Fruit fly (Drosophila melanogaster) whole organism, embryonic: ENCODE results near the gene CG4230.

Experiments used
- Atf6 ChIP-seq: fragments of 200-800 bp; sonication (Bioruptor generic); IDR thresholded peaks from 2 replicates; pipeline ENCODE4 v1.3.6; 2022; ENCODE audit warnings: missing biosample characterization, missing genetic modification characterization
- Awh ChIP-seq: fragments of 200-800 bp; sonication (Bioruptor generic); IDR thresholded peaks from 2 replicates; pipeline ENCODE4, ENCODE4 v1.3.6; 2022; ENCODE audit warnings: missing biosample characterization, missing genetic modification characterization
- CG10274 ChIP-seq: fragments of 200-800 bp; sonication (Bioruptor generic); optimal IDR thresholded peaks from 3 replicates; lab custom pipeline; 2017; ENCODE audit warnings: missing biosample characterization, mild to moderate bottlenecking, missing genetic modification characterization
- CG12219 ChIP-seq: fragments of 200-800 bp; sonication (Bioruptor generic); optimal IDR thresholded peaks from 3 replicates; lab custom pipeline; 2018; ENCODE audit warnings: missing biosample characterization, mild to moderate bottlenecking, missing genetic modification characterization
- CG15011 ChIP-seq: fragments of 200-800 bp; sonication (Bioruptor generic); optimal IDR thresholded peaks from 3 replicates; lab custom pipeline; 2018; ENCODE audit warnings: missing biosample characterization, mild to moderate bottlenecking, missing genetic modification characterization
- CG1602 ChIP-seq: fragments of 200-800 bp; sonication (Bioruptor generic); optimal IDR thresholded peaks from 3 replicates; lab custom pipeline; 2016; ENCODE audit warnings: missing biosample characterization, missing genetic modification characterization
- CG17328 ChIP-seq: fragments of 200-800 bp; sonication (Bioruptor generic); IDR thresholded peaks from 2 replicates; pipeline ENCODE4 v1.3.6; 2022; ENCODE audit warnings: missing biosample characterization, missing genetic modification characterization
- CG2199 ChIP-seq: fragments of 200-800 bp; sonication (Bioruptor generic); IDR thresholded peaks from 3 replicates; pipeline ENCODE4 v1.3.6; 2022; ENCODE audit warnings: missing biosample characterization, missing genetic modification characterization
- CG2712 ChIP-seq: fragments of 200-800 bp; optimal IDR thresholded peaks from 3 replicates; lab custom pipeline; 2019; ENCODE audit warnings: missing biosample characterization, mild to moderate bottlenecking, missing genetic modification characterization, moderate library complexity
- CG31388 ChIP-seq: fragments of 200-800 bp; sonication (Bioruptor generic); optimal IDR thresholded peaks from 2 replicates; lab custom pipeline; 2016; ENCODE audit warnings: missing biosample characterization, missing genetic modification characterization
- CG32772 ChIP-seq: fragments of 200-800 bp; sonication (Bioruptor generic); IDR thresholded peaks from 2 replicates; pipeline ENCODE4 v1.3.6; 2022; ENCODE audit warnings: missing biosample characterization, missing genetic modification characterization
- CG3407 ChIP-seq: fragments of 200-800 bp; sonication (Bioruptor generic); optimal IDR thresholded peaks from 2 replicates; lab custom pipeline; 2018; ENCODE audit warnings: missing biosample characterization, mild to moderate bottlenecking, missing genetic modification characterization
- CG4707 ChIP-seq: fragments of 200-800 bp; sonication (Bioruptor generic); optimal IDR thresholded peaks from 2 replicates; lab custom pipeline; 2018; ENCODE audit warnings: missing biosample characterization, mild to moderate bottlenecking, missing genetic modification characterization, moderate library complexity
- CG6791 ChIP-seq: fragments of 200-800 bp; sonication (Bioruptor generic); IDR thresholded peaks from 3 replicates; pipeline ENCODE4 v1.3.6; 2022; ENCODE audit warnings: missing biosample characterization, missing genetic modification characterization; ENCODE audit not compliant: partially characterized antibody
- CG7839 ChIP-seq: fragments of 200-800 bp; sonication (Bioruptor generic); optimal IDR thresholded peaks from 3 replicates; lab custom pipeline; 2018; ENCODE audit warnings: missing biosample characterization, mild to moderate bottlenecking, missing genetic modification characterization, moderate library complexity
- CG7928 ChIP-seq: fragments of 200-800 bp; sonication (Bioruptor generic); optimal IDR thresholded peaks from 2 replicates; lab custom pipeline; 2017; ENCODE audit warnings: missing biosample characterization, mild to moderate bottlenecking, missing genetic modification characterization
- CG8388 ChIP-seq: fragments of 200-800 bp; sonication (Bioruptor generic); optimal IDR thresholded peaks from 2 replicates; lab custom pipeline; 2019; ENCODE audit warnings: missing biosample characterization, mild to moderate bottlenecking, missing genetic modification characterization, moderate library complexity
- CG9609 ChIP-seq: fragments of 200-800 bp; sonication (Bioruptor generic); optimal IDR thresholded peaks from 3 replicates; lab custom pipeline; 2016; ENCODE audit warnings: missing biosample characterization, missing genetic modification characterization
- CG9876 ChIP-seq: fragments of 200-800 bp; sonication (Bioruptor generic); optimal IDR thresholded peaks from 2 replicates; lab custom pipeline; 2016; ENCODE audit warnings: missing biosample characterization, missing genetic modification characterization
- CHES-1-like ChIP-seq: fragments of 200-800 bp; sonication (Bioruptor generic); optimal IDR thresholded peaks from 2 replicates; lab custom pipeline; 2016; ENCODE audit warnings: missing biosample characterization, missing genetic modification characterization
- Chrac-16 ChIP-seq: fragments of 200-800 bp; sonication (Bioruptor generic); optimal IDR thresholded peaks from 3 replicates; lab custom pipeline; 2016; ENCODE audit warnings: missing biosample characterization, missing genetic modification characterization
- CkIIα-i1 ChIP-seq: fragments of 200-800 bp; sonication (Bioruptor generic); IDR thresholded peaks from 2 replicates; pipeline ENCODE4 v1.3.6; 2022; ENCODE audit warnings: missing biosample characterization, missing genetic modification characterization
- Dref ChIP-seq: fragments of 200-800 bp; sonication (Bioruptor generic); IDR thresholded peaks from 2 replicates; pipeline ENCODE4 v1.3.6; 2022; ENCODE audit warnings: missing biosample characterization, missing genetic modification characterization
- NC2β ChIP-seq: fragments of 200-800 bp; sonication (Bioruptor generic); optimal IDR thresholded peaks from 2 replicates; lab custom pipeline; 2016; ENCODE audit warnings: missing biosample characterization, missing genetic modification characterization
- Ptx1 ChIP-seq: fragments of 200-800 bp; sonication (Bioruptor generic); IDR thresholded peaks from 2 replicates; pipeline ENCODE4 v1.3.6; 2022; ENCODE audit warnings: missing biosample characterization, missing genetic modification characterization
- abd-A ChIP-seq: fragments of 200-800 bp; sonication (Bioruptor generic); optimal IDR thresholded peaks from 3 replicates; lab custom pipeline; 2019; ENCODE audit warnings: missing biosample characterization, mild to moderate bottlenecking, missing genetic modification characterization, moderate library complexity
- bcd ChIP-seq: fragments of 200-800 bp; sonication (Bioruptor generic); optimal IDR thresholded peaks from 2 replicates; lab custom pipeline; 2017; ENCODE audit warnings: missing biosample characterization, mild to moderate bottlenecking, missing genetic modification characterization
- cato ChIP-seq: fragments of 200-800 bp; sonication (Bioruptor generic); optimal IDR thresholded peaks from 2 replicates; lab custom pipeline; 2016; ENCODE audit warnings: missing biosample characterization, missing genetic modification characterization, borderline replicate concordance
- chinmo ChIP-seq: fragments of 200-800 bp; sonication (Bioruptor generic); IDR thresholded peaks from 4 replicates; pipeline ENCODE4 v1.3.6; 2022; ENCODE audit warnings: missing biosample characterization, missing genetic modification characterization; ENCODE audit not compliant: partially characterized antibody
- dimm ChIP-seq: fragments of 200-800 bp; sonication (Bioruptor generic); IDR thresholded peaks from 2 replicates; pipeline ENCODE4 v1.3.6; 2022; ENCODE audit warnings: missing biosample characterization, missing genetic modification characterization
- fd3F ChIP-seq: fragments of 200-800 bp; sonication (Bioruptor generic); optimal IDR thresholded peaks from 2 replicates; lab custom pipeline; 2018; ENCODE audit warnings: missing biosample characterization, mild to moderate bottlenecking, missing genetic modification characterization, moderate library complexity
- ftz-f1 ChIP-seq: fragments of 200-800 bp; sonication (Bioruptor generic); optimal IDR thresholded peaks from 2 replicates; lab custom pipeline; 2016; ENCODE audit warnings: missing biosample characterization, missing genetic modification characterization
- grn ChIP-seq: fragments of 200-800 bp; sonication (Bioruptor generic); optimal IDR thresholded peaks from 3 replicates; lab custom pipeline; 2017; ENCODE audit warnings: missing biosample characterization, missing genetic modification characterization
- gsb-n ChIP-seq: fragments of 200-800 bp; sonication (Bioruptor generic); optimal IDR thresholded peaks from 3 replicates; lab custom pipeline; 2018; ENCODE audit warnings: missing biosample characterization, mild to moderate bottlenecking, missing genetic modification characterization
- hkb ChIP-seq, 2 experiments: fragments of 200-800 bp in 1 of 2; fragments of >200 bp in 1 of 2; sonication (Bioruptor generic) in 1 of 2; IDR thresholded peaks in 1 of 2; optimal IDR thresholded peaks in 1 of 2; 2 replicates each; pipeline versions ENCODE4 v1.3.6 to Lab custom; 2017 to 2022; ENCODE audit warnings: missing biosample characterization in 1 of 2, missing genetic modification characterization in 1 of 2
- lab ChIP-seq: fragments of 200-800 bp; sonication (Bioruptor generic); optimal IDR thresholded peaks from 3 replicates; lab custom pipeline; 2017; ENCODE audit warnings: missing biosample characterization, missing genetic modification characterization, mild to moderate bottlenecking, moderate library complexity, missing genetic modification reagents
- lilli ChIP-seq: fragments of 200-800 bp; sonication (Bioruptor generic); optimal IDR thresholded peaks from 3 replicates; lab custom pipeline; 2016; ENCODE audit warnings: missing biosample characterization, missing genetic modification characterization
- lov ChIP-seq, 2 experiments: fragments of 200-800 bp in 1 of 2; fragments of >200 bp in 1 of 2; sonication (Bioruptor generic) in 1 of 2; IDR thresholded peaks in 1 of 2; optimal IDR thresholded peaks in 1 of 2; 2 replicates in 1 of 2; 3 replicates in 1 of 2; pipeline versions ENCODE4 v1.3.6 to Lab custom; 2017 to 2022; ENCODE audit warnings: missing biosample characterization in 1 of 2, missing genetic modification characterization in 1 of 2
- pros ChIP-seq: fragments of 200-800 bp; sonication (Bioruptor generic); optimal IDR thresholded peaks from 3 replicates; lab custom pipeline; 2019; ENCODE audit warnings: missing biosample characterization, mild to moderate bottlenecking, missing genetic modification characterization, moderate library complexity
- ro ChIP-seq: fragments of 200-800 bp; sonication (Bioruptor generic); IDR thresholded peaks from 2 replicates; pipeline ENCODE4 v1.3.6; 2022; ENCODE audit warnings: missing biosample characterization, missing genetic modification characterization
- row ChIP-seq: fragments of 200-800 bp; sonication (Bioruptor generic); IDR thresholded peaks from 3 replicates; pipeline ENCODE4 v1.3.6; 2022; ENCODE audit warnings: missing biosample characterization, missing genetic modification characterization
- sc ChIP-seq, 3 experiments: fragments of >200 bp in 2 of 3; fragments of 200-800 bp in 1 of 3; sonication (Bioruptor generic) in 1 of 3; optimal IDR thresholded peaks; 2 replicates in 2 of 3; 3 replicates in 1 of 3; lab custom pipeline; 2017; ENCODE audit warnings: mild to moderate bottlenecking in 1 of 3, missing biosample characterization in 1 of 3, missing genetic modification characterization in 1 of 3, missing genetic modification reagents in 1 of 3
- sd ChIP-seq: fragments of 200-800 bp; sonication (Bioruptor generic); optimal IDR thresholded peaks from 3 replicates; lab custom pipeline; 2018; ENCODE audit warnings: missing biosample characterization, mild to moderate bottlenecking, missing genetic modification characterization, moderate library complexity
- sens ChIP-seq: fragments of 200-800 bp; sonication (Bioruptor generic); peaks from one replicate; lab custom pipeline; 2016; ENCODE audit warnings: missing biosample characterization, missing genetic modification characterization
- sqz ChIP-seq: fragments of 200-800 bp; sonication (Bioruptor generic); optimal IDR thresholded peaks from 3 replicates; lab custom pipeline; 2018; ENCODE audit warnings: missing biosample characterization, mild to moderate bottlenecking, missing genetic modification characterization
- stc ChIP-seq: fragments of 200-800 bp; sonication (Bioruptor generic); IDR thresholded peaks from 2 replicates; pipeline ENCODE4 v1.3.6; 2022; ENCODE audit warnings: missing biosample characterization, missing genetic modification characterization
- sug ChIP-seq: fragments of 200-800 bp; optimal IDR thresholded peaks from 2 replicates; lab custom pipeline; 2019; ENCODE audit warnings: missing biosample characterization, mild to moderate bottlenecking, missing genetic modification characterization, moderate library complexity
- tin ChIP-seq: fragments of 200-800 bp; sonication (Bioruptor generic); optimal IDR thresholded peaks from 3 replicates; lab custom pipeline; 2016; ENCODE audit warnings: missing biosample characterization, missing genetic modification characterization
- wdn ChIP-seq: fragments of 200-800 bp; sonication (Bioruptor generic); IDR thresholded peaks from 2 replicates; pipeline ENCODE4 v1.3.6; 2022; ENCODE audit warnings: missing biosample characterization, missing genetic modification characterization

Gene CG4230

DNA sequence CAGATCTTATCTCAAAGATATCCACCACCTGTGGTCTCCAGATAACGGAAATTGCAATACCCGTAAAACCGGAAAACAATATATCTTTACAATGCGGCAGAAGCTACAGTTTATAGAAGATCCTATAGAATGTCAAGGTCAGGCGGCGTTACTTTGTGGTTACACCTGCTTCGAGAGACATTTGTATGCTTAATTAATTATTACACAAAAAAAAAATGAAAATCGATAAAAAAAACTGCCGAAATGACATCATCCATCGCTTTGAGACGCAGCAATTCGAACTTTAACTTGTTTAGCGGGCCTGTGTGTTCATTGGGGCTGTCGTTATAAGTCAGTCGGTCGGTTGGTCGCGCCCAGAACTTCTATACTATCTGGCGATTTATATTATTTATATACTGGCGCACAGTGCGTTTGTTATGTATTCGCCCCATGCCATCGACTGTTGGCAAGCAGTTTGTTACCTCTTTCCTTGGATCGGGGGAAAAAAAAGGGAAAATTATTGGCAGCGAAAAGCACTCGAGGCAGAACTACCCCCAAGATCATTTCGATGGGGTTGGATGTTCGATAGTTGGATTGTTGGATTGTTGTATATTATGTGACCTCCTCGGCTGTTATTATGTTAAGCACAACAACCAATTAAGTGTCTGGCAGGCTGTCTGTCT lies 15.4 kb downstream of the CG4230 start:
- TF ChIP-seq Chrac-16 (GFP tag; lab: Kevin White, UChicago) (no peak), sc (optimal IDR thresholded peaks at IDR 0.05; lab: Kevin White, UChicago) (no peak), sc (GFP tag; optimal IDR thresholded peaks at IDR 0.05; lab: Kevin White, UChicago) (no peak), CG4707 (GFP tag; lab: Kevin White, UChicago) (no peak), CG10274 (no peak), CG2199 (peak; percentile 28; the same call in 1 of the 3 replicates), bcd (GFP tag; lab: Kevin White, UChicago) (no peak), CG9609 (GFP tag; lab: Kevin White, UChicago) (no peak), NC2β (GFP tag; lab: Kevin White, UChicago) (no peak), CG17328 (GFP tag; lab: Robert Waterston, UW) (no peak), sqz (GFP tag; lab: Kevin White, UChicago) (no peak), sd (tag; lab: Kevin White, UChicago) (peak; percentile 86), abd-A (tag; lab: Kevin White, UChicago) (peak; percentile 77), CG9876 (GFP tag; lab: Kevin White, UChicago) (no peak), lov (optimal IDR thresholded peaks at IDR 0.05; lab: Kevin White, UChicago) (no peak), lov (GFP tag; IDR thresholded peaks at IDR 0.05; lab: Robert Waterston, UW) (no peak), CG15011 (GFP tag; lab: Kevin White, UChicago) (no peak), CG6791 (GFP tag; lab: Robert Waterston, UW) (no peak), Dref (GFP tag; lab: Robert Waterston, UW) (no peak), CkIIα-i1 (GFP tag; lab: Robert Waterston, UW) (no peak), wdn (GFP tag; lab: Robert Waterston, UW) (no peak), stc (GFP tag; lab: Robert Waterston, UW) (no peak), cato (GFP tag; lab: Kevin White, UChicago) (no peak), CG3407 (no peak), chinmo (peak; percentile 85; the same call in 2 of the 4 replicates), CG2712 (no peak), ftz-f1 (GFP tag; lab: Kevin White, UChicago) (no peak), sug (tag; lab: Kevin White, UChicago) (no peak), CHES-1-like (GFP tag; lab: Kevin White, UChicago) (no peak), dimm (GFP tag; lab: Robert Waterston, UW) (no peak), Awh (GFP tag; lab: Robert Waterston, UW) (no peak), sens (GFP tag; lab: Kevin White, UChicago) (peak; percentile 23), tin (no peak), Ptx1 (GFP tag; lab: Robert Waterston, UW) (no peak), CG1602 (GFP tag; lab: Kevin White, UChicago) (no peak), CG8388 (GFP tag; lab: Kevin White, UChicago) (peak; percentile 61), CG7839 (tag; lab: Kevin White, UChicago) (no peak), CG7928 (no peak), hkb (optimal IDR thresholded peaks at IDR 0.05; lab: Kevin White, UChicago) (no peak), hkb (GFP tag; IDR thresholded peaks at IDR 0.05; lab: Robert Waterston, UW) (no peak), CG31388 (no peak), pros (GFP tag; lab: Kevin White, UChicago) (no peak), Atf6 (no peak), CG32772 (GFP tag; lab: Robert Waterston, UW) (no peak), grn (GFP tag; lab: Kevin White, UChicago) (no peak), CG12219 (GFP tag; lab: Kevin White, UChicago) (no peak), fd3F (GFP tag; lab: Kevin White, UChicago) (no peak), row (GFP tag; lab: Robert Waterston, UW) (0 out of 3 replicates have a peak, but pooled peaks have one; percentile 9), gsb-n (tag; lab: Kevin White, UChicago) (no peak), ro (GFP tag; lab: Robert Waterston, UW) (no peak), lab (GFP tag; lab: Kevin White, UChicago) (peak; percentile 8), lilli (GFP tag; lab: Kevin White, UChicago) (no peak)
